Fruit fly (Drosophila melanogaster) whole organism, embryonic: ENCODE results near the gene lectin-33A.

Experiments used
- CG10209 ChIP-seq: fragments of 200-800 bp; sonication (Bioruptor generic); optimal IDR thresholded peaks from 3 replicates; lab custom pipeline; 2017; ENCODE audit warnings: missing biosample characterization, mild to moderate bottlenecking, missing genetic modification characterization, missing genetic modification reagents
- CG11085 ChIP-seq: fragments of 200-800 bp; sonication (Bioruptor generic); IDR thresholded peaks from 2 replicates; pipeline ENCODE4 v1.3.6; 2022; ENCODE audit warnings: missing biosample characterization, missing genetic modification characterization
- CG11093 ChIP-seq: fragments of 200-800 bp; sonication (Bioruptor generic); IDR thresholded peaks from 3 replicates; pipeline ENCODE4 v1.3.6; 2022; ENCODE audit warnings: missing biosample characterization, missing genetic modification characterization
- CG12299 ChIP-seq: fragments of 200-800 bp; sonication (Bioruptor generic); optimal IDR thresholded peaks from 2 replicates; lab custom pipeline; 2018; ENCODE audit warnings: missing biosample characterization, mild to moderate bottlenecking, missing genetic modification characterization
- CG1529 ChIP-seq: fragments of 200-800 bp; sonication (Bioruptor generic); optimal IDR thresholded peaks from 3 replicates; lab custom pipeline; 2018; ENCODE audit warnings: missing biosample characterization, missing genetic modification characterization
- CG16813 ChIP-seq: fragments of 200-800 bp; sonication (Bioruptor generic); IDR thresholded peaks from 3 replicates; pipeline ENCODE4 v1.3.6; 2022; ENCODE audit warnings: missing biosample characterization, missing genetic modification characterization; ENCODE audit not compliant: partially characterized antibody
- CG17186 ChIP-seq: fragments of 200-800 bp; sonication (Bioruptor generic); optimal IDR thresholded peaks from 3 replicates; lab custom pipeline; 2017; ENCODE audit warnings: missing biosample characterization, missing genetic modification reagents, missing genetic modification characterization
- CG18599 ChIP-seq: fragments of 200-800 bp; sonication (Bioruptor generic); optimal IDR thresholded peaks from 3 replicates; lab custom pipeline; 2017; ENCODE audit warnings: missing biosample characterization, missing genetic modification characterization, mild to moderate bottlenecking, moderate library complexity, missing genetic modification reagents
- CG18619 ChIP-seq: fragments of 200-800 bp; sonication (Bioruptor generic); optimal IDR thresholded peaks from 3 replicates; lab custom pipeline; 2017; ENCODE audit warnings: missing biosample characterization, mild to moderate bottlenecking, missing genetic modification characterization
- CG2889 ChIP-seq: fragments of 200-800 bp; sonication (Bioruptor generic); IDR thresholded peaks from 3 replicates; pipeline ENCODE4 v1.3.6; 2022; ENCODE audit warnings: missing biosample characterization, missing genetic modification characterization
- CG3065 ChIP-seq: fragments of 200-800 bp; sonication (Bioruptor generic); optimal IDR thresholded peaks from 2 replicates; lab custom pipeline; 2016; ENCODE audit warnings: missing biosample characterization, missing genetic modification characterization
- CG32767 ChIP-seq: fragments of 200-800 bp; sonication (Bioruptor generic); IDR thresholded peaks from 2 replicates; pipeline ENCODE4 v1.3.6; 2022; ENCODE audit warnings: missing biosample characterization, missing genetic modification characterization
- CG32772 ChIP-seq: fragments of 200-800 bp; sonication (Bioruptor generic); IDR thresholded peaks from 2 replicates; pipeline ENCODE4 v1.3.6; 2022; ENCODE audit warnings: missing biosample characterization, missing genetic modification characterization
- CG34422 ChIP-seq: fragments of 200-800 bp; sonication (Bioruptor generic); IDR thresholded peaks from 3 replicates; pipeline ENCODE4 v1.3.6; 2022; ENCODE audit warnings: missing biosample characterization, missing genetic modification characterization
- CG7556 ChIP-seq: fragments of 200-800 bp; sonication (Bioruptor generic); optimal IDR thresholded peaks from 2 replicates; lab custom pipeline; 2017; ENCODE audit warnings: missing biosample characterization, mild to moderate bottlenecking, missing genetic modification characterization
- CG8478 ChIP-seq: fragments of >200 bp; optimal IDR thresholded peaks from 2 replicates; lab custom pipeline; 2018
- CG9727 ChIP-seq: fragments of 200-800 bp; sonication (Bioruptor generic); optimal IDR thresholded peaks from 3 replicates; lab custom pipeline; 2017; ENCODE audit warnings: missing biosample characterization, mild to moderate bottlenecking, missing genetic modification characterization
- CHES-1-like ChIP-seq: fragments of 200-800 bp; sonication (Bioruptor generic); optimal IDR thresholded peaks from 2 replicates; lab custom pipeline; 2016; ENCODE audit warnings: missing biosample characterization, missing genetic modification characterization
- Deaf1 ChIP-seq: fragments of 200-800 bp; optimal IDR thresholded peaks from 3 replicates; lab custom pipeline; 2019; ENCODE audit warnings: missing biosample characterization, mild to moderate bottlenecking, missing genetic modification characterization, moderate library complexity
- Gsc ChIP-seq: fragments of 200-800 bp; sonication (Bioruptor generic); IDR thresholded peaks from 2 replicates; pipeline ENCODE4 v1.3.6; 2022; ENCODE audit warnings: missing biosample characterization, missing genetic modification characterization
- HmgZ ChIP-seq: fragments of 200-800 bp; sonication (Bioruptor generic); optimal IDR thresholded peaks from 2 replicates; lab custom pipeline; 2018; ENCODE audit warnings: missing biosample characterization, mild to moderate bottlenecking, missing genetic modification characterization
- NFAT ChIP-seq: fragments of 200-800 bp; sonication (Bioruptor generic); IDR thresholded peaks from 2 replicates; pipeline ENCODE4 v1.3.6; 2022; ENCODE audit warnings: missing biosample characterization, missing genetic modification characterization
- Neu2 ChIP-seq: fragments of 200-800 bp; sonication (Bioruptor generic); optimal IDR thresholded peaks from 3 replicates; lab custom pipeline; 2016; ENCODE audit warnings: missing biosample characterization, missing genetic modification characterization, borderline replicate concordance
- Optix ChIP-seq: fragments of 200-800 bp; sonication (Bioruptor generic); IDR thresholded peaks from 3 replicates; pipeline ENCODE4 v1.3.6; 2022; ENCODE audit warnings: missing biosample characterization, missing genetic modification characterization
- Ptx1 ChIP-seq: fragments of 200-800 bp; sonication (Bioruptor generic); IDR thresholded peaks from 2 replicates; pipeline ENCODE4 v1.3.6; 2022; ENCODE audit warnings: missing biosample characterization, missing genetic modification characterization
- Scr ChIP-seq: fragments of 200-800 bp; sonication (Bioruptor generic); IDR thresholded peaks from 2 replicates; pipeline ENCODE4 v1.3.6; 2022; ENCODE audit warnings: missing biosample characterization, missing genetic modification characterization; ENCODE audit not compliant: partially characterized antibody
- Six4 ChIP-seq: fragments of 200-800 bp; sonication (Bioruptor generic); optimal IDR thresholded peaks from 2 replicates; lab custom pipeline; 2016; ENCODE audit warnings: missing biosample characterization, missing genetic modification characterization
- Vsx1 ChIP-seq: fragments of 200-800 bp; sonication (Bioruptor generic); optimal IDR thresholded peaks from 2 replicates; lab custom pipeline; 2017; ENCODE audit warnings: missing biosample characterization, mild to moderate bottlenecking, missing genetic modification characterization, missing genetic modification reagents
- bowl ChIP-seq: fragments of 200-800 bp; sonication (Bioruptor generic); IDR thresholded peaks from 2 replicates; pipeline ENCODE4 v1.3.6; 2022; ENCODE audit warnings: missing biosample characterization, missing genetic modification characterization
- btn ChIP-seq: fragments of 200-800 bp; sonication (Bioruptor generic); optimal IDR thresholded peaks from 2 replicates; lab custom pipeline; 2016; ENCODE audit warnings: missing biosample characterization, missing genetic modification characterization
- chinmo ChIP-seq: fragments of 200-800 bp; sonication (Bioruptor generic); IDR thresholded peaks from 4 replicates; pipeline ENCODE4 v1.3.6; 2022; ENCODE audit warnings: missing biosample characterization, missing genetic modification characterization; ENCODE audit not compliant: partially characterized antibody
- croc ChIP-seq: fragments of 200-800 bp; sonication (Bioruptor generic); conservative IDR thresholded peaks from 3 replicates; pipeline ENCODE4 v1.3.6; 2022; ENCODE audit warnings: missing biosample characterization, missing genetic modification characterization
- da ChIP-seq: fragments of 200-800 bp; sonication (Bioruptor generic); optimal IDR thresholded peaks from 2 replicates; lab custom pipeline; 2016; ENCODE audit warnings: missing biosample characterization, missing genetic modification characterization
- gem ChIP-seq: fragments of 200-800 bp; sonication (Bioruptor generic); optimal IDR thresholded peaks from 2 replicates; lab custom pipeline; 2019; ENCODE audit warnings: missing biosample characterization, mild to moderate bottlenecking, missing genetic modification characterization, moderate library complexity
- hth ChIP-seq: fragments of >200 bp; optimal IDR thresholded peaks from 2 replicates; lab custom pipeline; 2017; ENCODE audit warnings: inconsistent platforms
- org-1 ChIP-seq: fragments of 200-800 bp; sonication (Bioruptor generic); optimal IDR thresholded peaks from 2 replicates; lab custom pipeline; 2017; ENCODE audit warnings: missing biosample characterization, missing genetic modification characterization
- pfk ChIP-seq: fragments of 200-800 bp; sonication (Bioruptor generic); optimal IDR thresholded peaks from 2 replicates; lab custom pipeline; 2018; ENCODE audit warnings: missing biosample characterization, mild to moderate bottlenecking, missing genetic modification characterization, moderate library complexity
- pzg ChIP-seq: fragments of 200-800 bp; sonication (Bioruptor generic); optimal IDR thresholded peaks from 3 replicates; lab custom pipeline; 2018; ENCODE audit warnings: missing biosample characterization, mild to moderate bottlenecking, missing genetic modification characterization, moderate library complexity
- salm ChIP-seq: fragments of 200-800 bp; sonication (Bioruptor generic); optimal IDR thresholded peaks from 2 replicates; lab custom pipeline; 2018; ENCODE audit warnings: missing biosample characterization, mild to moderate bottlenecking, missing genetic modification characterization
- schlank ChIP-seq: fragments of 200-800 bp; sonication (Bioruptor generic); optimal IDR thresholded peaks from 2 replicates; lab custom pipeline; 2018; ENCODE audit warnings: missing biosample characterization, mild to moderate bottlenecking, missing genetic modification characterization
- sd ChIP-seq: fragments of 200-800 bp; sonication (Bioruptor generic); optimal IDR thresholded peaks from 3 replicates; lab custom pipeline; 2018; ENCODE audit warnings: missing biosample characterization, mild to moderate bottlenecking, missing genetic modification characterization, moderate library complexity
- slp2 ChIP-seq: fragments of 200-800 bp; sonication (Bioruptor generic); optimal IDR thresholded peaks from 2 replicates; lab custom pipeline; 2016; ENCODE audit warnings: missing biosample characterization, missing genetic modification characterization
- sna ChIP-seq: fragments of 200-800 bp; sonication (Bioruptor generic); IDR thresholded peaks from 2 replicates; pipeline ENCODE4 v1.3.6; 2022; ENCODE audit warnings: missing biosample characterization, missing genetic modification characterization; ENCODE audit not compliant: partially characterized antibody
- sr ChIP-seq: fragments of 200-800 bp; sonication (Bioruptor generic); IDR thresholded peaks from 3 replicates; pipeline ENCODE4 v1.3.6; 2022; ENCODE audit warnings: missing biosample characterization, missing genetic modification characterization
- ssp ChIP-seq: fragments of 200-800 bp; sonication (Bioruptor generic); IDR thresholded peaks from 2 replicates; pipeline ENCODE4 v1.3.6; 2022; ENCODE audit warnings: missing biosample characterization, missing genetic modification characterization
- tio ChIP-seq: fragments of 200-800 bp; sonication (Bioruptor generic); optimal IDR thresholded peaks from 2 replicates; lab custom pipeline; 2017; ENCODE audit warnings: missing biosample characterization, missing genetic modification characterization, inconsistent platforms
- ttk ChIP-seq: fragments of 200-800 bp; sonication (Bioruptor generic); IDR thresholded peaks from 2 replicates; pipeline ENCODE4 v2.1.2; 2022; ENCODE audit warnings: missing biosample characterization, missing genetic modification characterization
- twi ChIP-seq: fragments of 200-800 bp; optimal IDR thresholded peaks from 2 replicates; lab custom pipeline; 2019; ENCODE audit warnings: missing biosample characterization, mild to moderate bottlenecking, missing genetic modification characterization, moderate library complexity
- vnd ChIP-seq: fragments of 200-800 bp; sonication (Bioruptor generic); IDR thresholded peaks from 3 replicates; pipeline ENCODE4 v1.3.6; 2022; ENCODE audit warnings: missing biosample characterization, missing genetic modification characterization; ENCODE audit not compliant: partially characterized antibody
- zfh1 ChIP-seq: fragments of 200-800 bp; sonication (Bioruptor generic); IDR thresholded peaks from 3 replicates; pipeline ENCODE4 v1.3.6; 2022; ENCODE audit warnings: missing biosample characterization, missing genetic modification characterization

lectin-33A gene

dm6 chr2L:10986138-10986537 lies 15.7 kb upstream of the lectin-33A start (continued):
- TF ChIP-seq org-1 (GFP tag; lab: Kevin White, UChicago) (no peak), CG32767 (GFP tag; lab: Robert Waterston, UW) (no peak), croc (peak; percentile 58), schlank (tag; lab: Kevin White, UChicago) (no peak), tio (GFP tag; lab: Kevin White, UChicago) (no peak), CG32772 (peak; percentile 63; the same call in 1 of the 2 replicates), Optix (GFP tag; lab: Robert Waterston, UW) (no peak), CG11093 (GFP tag; lab: Robert Waterston, UW) (no peak), slp2 (GFP tag; lab: Kevin White, UChicago) (no peak)

- TF ChIP-seq CG16813 (GFP tag; lab: Robert Waterston, UW) (no peak), ttk (GFP tag; lab: Robert Waterston, UW) (peak; percentile 87), CG34422 (GFP tag; lab: Robert Waterston, UW) (no peak), CG11085 (GFP tag; lab: Robert Waterston, UW) (no peak), sd (tag; lab: Kevin White, UChicago) (no peak), Ptx1 (GFP tag; lab: Robert Waterston, UW) (peak; percentile 92), CG18599 (GFP tag; lab: Kevin White, UChicago) (no peak), sna (GFP tag; lab: Robert Waterston, UW) (0 out of 2 replicates have a peak, but pooled peaks have one; percentile 16), Neu2 (no peak), CG12299 (tag; lab: Kevin White, UChicago) (peak; percentile 69), sr (GFP tag; lab: Robert Waterston, UW) (no peak), zfh1 (peak; percentile 67; the same call in 2 of the 3 replicates), hth (lab: Kevin White, UChicago) (no peak), CG11093 (GFP tag; lab: Robert Waterston, UW) (no peak), Scr (GFP tag; lab: Robert Waterston, UW) (no peak), CG17186 (GFP tag; lab: Kevin White, UChicago) (no peak), pzg (peak; percentile 11), CG2889 (GFP tag; lab: Robert Waterston, UW) (peak; percentile 69; the same call in 2 of the 3 replicates), CG18619 (GFP tag; lab: Kevin White, UChicago) (no peak), CG7556 (GFP tag; lab: Kevin White, UChicago) (no peak), CG9727 (GFP tag; lab: Kevin White, UChicago) (peak; percentile 49), CG8478 (lab: Kevin White, UChicago) (no peak), Gsc (no peak), CG1529 (GFP tag; lab: Kevin White, UChicago) (peak; percentile 61), NFAT (no peak), gem (tag; lab: Kevin White, UChicago) (peak; percentile 96), Six4 (GFP tag; lab: Kevin White, UChicago) (peak; percentile 37), CHES-1-like (GFP tag; lab: Kevin White, UChicago) (peak; percentile 32), CG3065 (GFP tag; lab: Kevin White, UChicago) (peak; percentile 53), chinmo (no peak), Vsx1 (GFP tag; lab: Kevin White, UChicago) (no peak), vnd (no peak), da (GFP tag; lab: Kevin White, UChicago) (no peak), twi (tag; lab: Kevin White, UChicago) (peak; percentile 69), btn (GFP tag; lab: Kevin White, UChicago) (no peak), CG10209 (GFP tag; lab: Kevin White, UChicago) (no peak), pfk (GFP tag; lab: Kevin White, UChicago) (no peak), HmgZ (peak; percentile 50), salm (tag; lab: Kevin White, UChicago) (no peak), Deaf1 (tag; lab: Kevin White, UChicago) (no peak), bowl (GFP tag; lab: Robert Waterston, UW) (no peak), ssp (GFP tag; lab: Robert Waterston, UW) (no peak)
Measured at dm6 chr2L:10987370-10987853, 14.5 kb upstream of the lectin-33A start, which contains the start of the genes piwi and CG12253. Gene piwi, minus strand, starts transcription at chr2L:10987420. Gene CG12253, plus strand, starts transcription at chr2L:10987806.
